Worm (Caenorhabditis elegans) whole organism, L2 larva: ENCODE results near the gene T12G3.4.

Source experiments
- dmd-4 ChIP-seq: sonication (generic microtip); optimal IDR thresholded peaks from 2 replicates; lab custom pipeline; 2017; ENCODE audit warnings: missing biosample characterization, missing genetic modification characterization
- nhr-237 ChIP-seq: fragments of 150-350 bp; optimal IDR thresholded peaks from 2 replicates; lab custom pipeline; 2014; ENCODE audit warnings: missing biosample characterization, missing genetic modification characterization
- nhr-77 ChIP-seq: fragments of 150-350 bp; optimal IDR thresholded peaks from 2 replicates; lab custom pipeline; 2014; ENCODE audit warnings: missing biosample characterization, missing genetic modification characterization
- unc-39 ChIP-seq: fragments of 150-350 bp; optimal IDR thresholded peaks from 2 replicates; lab custom pipeline; 2014; ENCODE audit warnings: missing biosample characterization, missing genetic modification characterization

- TF ChIP-seq dmd-4 (tag; lab: Kevin White, UChicago) (no peak), unc-39 (no peak), nhr-77 (tag; lab: Kevin White, UChicago) (no peak), nhr-237 (tag; lab: Kevin White, UChicago) (no peak)
Measured at ce11 chrIV:12078907-12079523, 31.0 kb downstream of the T12G3.4 start, which contains the start of gene lex-1.
